Fruit fly (Drosophila melanogaster) whole organism, embryonic: ENCODE data around the gene pall.

Experiments
- Asciz ChIP-seq: fragments of 200-800 bp; sonication (Bioruptor generic); optimal IDR thresholded peaks from 2 replicates; lab custom pipeline; 2017; ENCODE audit warnings: missing biosample characterization, mild to moderate bottlenecking, missing genetic modification characterization, missing genetic modification reagents
- Atf3 ChIP-seq: fragments of 200-800 bp; sonication (Bioruptor generic); optimal IDR thresholded peaks from 3 replicates; lab custom pipeline; 2016; ENCODE audit warnings: missing biosample characterization, missing genetic modification characterization
- Bgb ChIP-seq: fragments of 200-800 bp; sonication (Bioruptor generic); IDR thresholded peaks from 2 replicates; pipeline ENCODE4 v1.3.6; 2022; ENCODE audit warnings: missing biosample characterization, missing genetic modification characterization; ENCODE audit not compliant: partially characterized antibody
- Bteb2 ChIP-seq: fragments of 200-800 bp; sonication (Bioruptor generic); optimal IDR thresholded peaks from 2 replicates; lab custom pipeline; 2016; ENCODE audit warnings: missing biosample characterization, missing genetic modification characterization
- CG10366 ChIP-seq: fragments of 200-800 bp; sonication (Bioruptor generic); IDR thresholded peaks from 2 replicates; pipeline ENCODE4 v1.3.6; 2022; ENCODE audit warnings: missing biosample characterization, missing genetic modification characterization
- CG10543 ChIP-seq: fragments of 200-800 bp; sonication (Bioruptor generic); optimal IDR thresholded peaks from 3 replicates; lab custom pipeline; 2017; ENCODE audit warnings: missing biosample characterization, mild to moderate bottlenecking, missing genetic modification characterization, moderate library complexity
- CG11085 ChIP-seq: fragments of 200-800 bp; sonication (Bioruptor generic); IDR thresholded peaks from 2 replicates; pipeline ENCODE4 v1.3.6; 2022; ENCODE audit warnings: missing biosample characterization, missing genetic modification characterization
- CG11398 ChIP-seq: fragments of 200-800 bp; sonication (Bioruptor generic); optimal IDR thresholded peaks from 2 replicates; lab custom pipeline; 2016; ENCODE audit warnings: missing biosample characterization, missing genetic modification characterization
- CG12236 ChIP-seq: fragments of 200-800 bp; sonication (Bioruptor generic); optimal IDR thresholded peaks from 2 replicates; lab custom pipeline; 2016; ENCODE audit warnings: missing biosample characterization, missing genetic modification characterization
- CG12299 ChIP-seq: fragments of 200-800 bp; sonication (Bioruptor generic); optimal IDR thresholded peaks from 2 replicates; lab custom pipeline; 2018; ENCODE audit warnings: missing biosample characterization, mild to moderate bottlenecking, missing genetic modification characterization
- CG12942 ChIP-seq: fragments of 200-800 bp; sonication (Bioruptor generic); optimal IDR thresholded peaks from 3 replicates; lab custom pipeline; 2016; ENCODE audit warnings: missing biosample characterization, missing genetic modification characterization
- CG14014 ChIP-seq: fragments of 200-800 bp; sonication (Bioruptor generic); IDR thresholded peaks from 2 replicates; pipeline ENCODE4 v1.3.6; 2022; ENCODE audit warnings: missing biosample characterization, missing genetic modification characterization
- CG16863 ChIP-seq: fragments of 200-800 bp; sonication (Bioruptor generic); optimal IDR thresholded peaks from 3 replicates; lab custom pipeline; 2016; ENCODE audit warnings: missing biosample characterization, missing genetic modification characterization
- CG17829 ChIP-seq: fragments of 200-800 bp; optimal IDR thresholded peaks from 2 replicates; lab custom pipeline; 2019; ENCODE audit warnings: missing biosample characterization, mild to moderate bottlenecking, missing genetic modification characterization, moderate library complexity
- CG2202 ChIP-seq: fragments of 200-800 bp; sonication (Bioruptor generic); optimal IDR thresholded peaks from 2 replicates; lab custom pipeline; 2018; ENCODE audit warnings: missing biosample characterization, mild to moderate bottlenecking, missing genetic modification characterization
- CG3065 ChIP-seq: fragments of 200-800 bp; sonication (Bioruptor generic); optimal IDR thresholded peaks from 2 replicates; lab custom pipeline; 2016; ENCODE audit warnings: missing biosample characterization, missing genetic modification characterization
- CG31224 ChIP-seq: fragments of 200-800 bp; sonication (Bioruptor generic); IDR thresholded peaks from 2 replicates; pipeline ENCODE4 v1.3.6; 2022; ENCODE audit warnings: missing biosample characterization, missing genetic modification characterization
- CG3281 ChIP-seq: fragments of 200-800 bp; sonication (Bioruptor generic); optimal IDR thresholded peaks from 3 replicates; lab custom pipeline; 2017; ENCODE audit warnings: missing biosample characterization, mild to moderate bottlenecking, missing genetic modification characterization
- CG3995 ChIP-seq: fragments of 200-800 bp; sonication (Bioruptor generic); optimal IDR thresholded peaks from 3 replicates; lab custom pipeline; 2016; ENCODE audit warnings: missing biosample characterization, missing genetic modification characterization
- CG4404 ChIP-seq: fragments of 200-800 bp; sonication (Bioruptor generic); IDR thresholded peaks from 2 replicates; pipeline ENCODE4 v1.3.6; 2022; ENCODE audit warnings: missing biosample characterization, missing genetic modification characterization
- CG5180 ChIP-seq: fragments of 200-800 bp; sonication (Bioruptor generic); optimal IDR thresholded peaks from 3 replicates; lab custom pipeline; 2017; ENCODE audit warnings: missing biosample characterization, missing genetic modification characterization, mild to moderate bottlenecking, moderate library complexity, missing genetic modification reagents
- CG6683 ChIP-seq: fragments of 200-800 bp; sonication (Bioruptor generic); optimal IDR thresholded peaks from 2 replicates; lab custom pipeline; 2017; ENCODE audit warnings: missing biosample characterization, mild to moderate bottlenecking, missing genetic modification characterization, missing genetic modification reagents
- Dfd ChIP-seq, 2 experiments: fragments of >200 bp; optimal IDR thresholded peaks; 2 replicates each; lab custom pipeline; 2017; ENCODE audit warnings: missing biosample characterization in 2 of 2, missing genetic modification characterization in 2 of 2
- Dll ChIP-seq: fragments of 200-800 bp; sonication (Bioruptor generic); IDR thresholded peaks from 4 replicates; pipeline ENCODE4 v1.3.6; 2022; ENCODE audit warnings: missing biosample characterization, missing genetic modification characterization; ENCODE audit not compliant: partially characterized antibody
- Dp ChIP-seq: fragments of 200-800 bp; sonication (Bioruptor generic); optimal IDR thresholded peaks from 2 replicates; lab custom pipeline; 2018; ENCODE audit warnings: missing biosample characterization, mild to moderate bottlenecking, missing genetic modification characterization, moderate library complexity
- Elba2 ChIP-seq: fragments of 200-800 bp; sonication (Bioruptor generic); optimal IDR thresholded peaks from 3 replicates; lab custom pipeline; 2016; ENCODE audit warnings: missing biosample characterization, missing genetic modification characterization
- Fer1 ChIP-seq: fragments of 200-800 bp; sonication (Bioruptor generic); optimal IDR thresholded peaks from 2 replicates; lab custom pipeline; 2017; ENCODE audit warnings: missing biosample characterization, mild to moderate bottlenecking, missing genetic modification characterization
- Hey ChIP-seq: fragments of 200-800 bp; sonication (Bioruptor generic); optimal IDR thresholded peaks from 3 replicates; lab custom pipeline; 2018; ENCODE audit warnings: missing biosample characterization, mild to moderate bottlenecking, missing genetic modification characterization
- Hmx ChIP-seq: fragments of 200-800 bp; sonication (Bioruptor generic); optimal IDR thresholded peaks from 2 replicates; lab custom pipeline; 2016; ENCODE audit warnings: missing biosample characterization, missing genetic modification characterization
- Oaz ChIP-seq: fragments of 200-800 bp; sonication (Bioruptor generic); IDR thresholded peaks from 2 replicates; pipeline ENCODE4 v1.3.6; 2022; ENCODE audit warnings: missing biosample characterization, missing genetic modification characterization
- PHDP ChIP-seq: fragments of 200-800 bp; sonication (Bioruptor generic); optimal IDR thresholded peaks from 3 replicates; lab custom pipeline; 2018; ENCODE audit warnings: missing biosample characterization, mild to moderate bottlenecking, missing genetic modification characterization, moderate library complexity
- Pdp1 ChIP-seq, 2 experiments: fragments of 200-800 bp; sonication (Bioruptor generic); optimal IDR thresholded peaks; 3 replicates each; lab custom pipeline; 2016; ENCODE audit warnings: missing biosample characterization in 2 of 2, missing genetic modification characterization in 2 of 2, mild to moderate bottlenecking in 1 of 2, moderate library complexity in 1 of 2
- Six4 ChIP-seq: fragments of 200-800 bp; sonication (Bioruptor generic); optimal IDR thresholded peaks from 2 replicates; lab custom pipeline; 2016; ENCODE audit warnings: missing biosample characterization, missing genetic modification characterization
- Sox102F ChIP-seq: fragments of 200-800 bp; sonication (Bioruptor generic); optimal IDR thresholded peaks from 2 replicates; lab custom pipeline; 2018; ENCODE audit warnings: missing biosample characterization, mild to moderate bottlenecking, missing genetic modification characterization, moderate library complexity
- al ChIP-seq: fragments of 200-800 bp; sonication (Bioruptor generic); IDR thresholded peaks from 2 replicates; pipeline ENCODE4 v1.3.6; 2022; ENCODE audit warnings: missing biosample characterization, missing genetic modification characterization
- bab2 ChIP-seq: fragments of 200-800 bp; sonication (Bioruptor generic); optimal IDR thresholded peaks from 2 replicates; lab custom pipeline; 2016; ENCODE audit warnings: missing biosample characterization, missing genetic modification characterization
- bcd ChIP-seq: fragments of 200-800 bp; sonication (Bioruptor generic); optimal IDR thresholded peaks from 2 replicates; lab custom pipeline; 2017; ENCODE audit warnings: missing biosample characterization, mild to moderate bottlenecking, missing genetic modification characterization
- br ChIP-seq: fragments of >200 bp; optimal IDR thresholded peaks from 2 replicates; lab custom pipeline; 2017
- btn ChIP-seq: fragments of 200-800 bp; sonication (Bioruptor generic); optimal IDR thresholded peaks from 2 replicates; lab custom pipeline; 2016; ENCODE audit warnings: missing biosample characterization, missing genetic modification characterization
- ci ChIP-seq: fragments of 200-800 bp; sonication (Bioruptor generic); IDR thresholded peaks from 3 replicates; pipeline ENCODE4 v1.3.6; 2022; ENCODE audit warnings: missing biosample characterization, missing genetic modification characterization
- crc ChIP-seq: fragments of 200-800 bp; sonication (Bioruptor generic); optimal IDR thresholded peaks from 2 replicates; lab custom pipeline; 2016; ENCODE audit warnings: missing biosample characterization, missing genetic modification characterization
- eve ChIP-seq, 2 experiments: fragments of >200 bp; optimal IDR thresholded peaks; 2 replicates each; lab custom pipeline; 2017; ENCODE audit warnings: missing biosample characterization in 2 of 2, missing genetic modification characterization in 2 of 2
- prd ChIP-seq, 3 experiments: fragments of >200 bp in 2 of 3; fragments of 200-800 bp in 1 of 3; sonication (Bioruptor generic) in 1 of 3; optimal IDR thresholded peaks in 2 of 3; IDR thresholded peaks in 1 of 3; 2 replicates in 2 of 3; 3 replicates in 1 of 3; pipeline versions ENCODE4 v1.3.6 to Lab custom; 2017 to 2022; ENCODE audit warnings: missing biosample characterization in 1 of 3, missing genetic modification characterization in 1 of 3
- pum ChIP-seq: fragments of 200-800 bp; sonication (Bioruptor generic); optimal IDR thresholded peaks from 2 replicates; lab custom pipeline; 2016; ENCODE audit warnings: missing biosample characterization, missing genetic modification characterization
- run ChIP-seq: fragments of 200-800 bp; sonication (Bioruptor generic); optimal IDR thresholded peaks from 3 replicates; lab custom pipeline; 2018; ENCODE audit warnings: missing biosample characterization, mild to moderate bottlenecking, missing genetic modification characterization
- sisA ChIP-seq: fragments of 200-800 bp; sonication (Bioruptor generic); IDR thresholded peaks from 2 replicates; pipeline ENCODE4 v1.3.6; 2022; ENCODE audit warnings: missing biosample characterization, missing genetic modification characterization
- slbo ChIP-seq: fragments of 200-800 bp; sonication (Bioruptor generic); IDR thresholded peaks from 2 replicates; pipeline ENCODE4 v1.3.6; 2022; ENCODE audit warnings: missing biosample characterization, missing genetic modification characterization
- sr ChIP-seq: fragments of 200-800 bp; sonication (Bioruptor generic); IDR thresholded peaks from 3 replicates; pipeline ENCODE4 v1.3.6; 2022; ENCODE audit warnings: missing biosample characterization, missing genetic modification characterization
- stc ChIP-seq: fragments of 200-800 bp; sonication (Bioruptor generic); IDR thresholded peaks from 2 replicates; pipeline ENCODE4 v1.3.6; 2022; ENCODE audit warnings: missing biosample characterization, missing genetic modification characterization
- toy ChIP-seq: fragments of 200-800 bp; sonication (Bioruptor generic); IDR thresholded peaks from 2 replicates; pipeline ENCODE4 v1.3.6; 2022; ENCODE audit warnings: missing biosample characterization, missing genetic modification characterization
- trem ChIP-seq: fragments of 200-800 bp; optimal IDR thresholded peaks from 3 replicates; lab custom pipeline; 2019; ENCODE audit warnings: missing biosample characterization, mild to moderate bottlenecking, missing genetic modification characterization, moderate library complexity
- zfh1 ChIP-seq: fragments of 200-800 bp; sonication (Bioruptor generic); IDR thresholded peaks from 3 replicates; pipeline ENCODE4 v1.3.6; 2022; ENCODE audit warnings: missing biosample characterization, missing genetic modification characterization

pall gene

DNA sequence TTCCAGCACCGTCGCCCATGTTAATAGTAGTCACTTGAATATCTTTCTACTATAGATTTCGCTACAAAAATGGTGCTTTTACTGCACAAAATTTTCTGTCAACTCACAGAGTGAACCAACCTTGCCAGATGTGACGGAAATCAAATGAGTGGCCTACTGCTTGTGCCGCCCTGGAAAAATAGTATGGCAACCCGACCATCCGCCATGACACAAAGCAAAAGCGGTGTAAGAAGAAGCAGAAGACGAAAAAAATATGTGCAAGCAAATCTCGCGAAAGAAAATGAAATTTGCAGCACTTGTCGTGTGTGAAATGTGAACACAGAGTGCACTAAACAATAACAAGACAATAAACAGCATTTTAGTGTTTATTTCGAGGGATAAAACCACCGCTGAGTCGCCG, 10.8 kb downstream of the pall start, which contains the start of the genes Uch-L5 and Jarid2 (continued):
- 0 out of 4 replicates have a peak, but pooled peaks have one; percentile 24 for TF ChIP-seq Dll (GFP tag; lab: Robert Waterston, UW)
- no peak for TF ChIP-seq CG3065 (GFP tag; lab: Kevin White, UChicago)
- no peak for TF ChIP-seq CG12236 (GFP tag; lab: Kevin White, UChicago)
- TF ChIP-seq CG10543 (GFP tag; lab: Kevin White, UChicago) = peak; percentile 44
- TF ChIP-seq Atf3 (GFP tag; lab: Kevin White, UChicago) = peak; percentile 21
- TF ChIP-seq Hey = no peak
- TF ChIP-seq bab2 = peak; percentile 15
- TF ChIP-seq CG14014 (GFP tag; lab: Robert Waterston, UW) = no peak
- no peak for TF ChIP-seq stc (GFP tag; lab: Robert Waterston, UW)
- no peak for TF ChIP-seq btn
- peak; percentile 52 for TF ChIP-seq bcd (GFP tag; lab: Kevin White, UChicago)
- peak; percentile 44 for TF ChIP-seq Fer1
- peak; percentile 39 for TF ChIP-seq crc (GFP tag; lab: Kevin White, UChicago)
- no peak for TF ChIP-seq CG10366 (GFP tag; lab: Robert Waterston, UW)
- peak; percentile 45 for TF ChIP-seq CG3995 (GFP tag; lab: Kevin White, UChicago)
- peak; percentile 68 for TF ChIP-seq CG3281 (GFP tag; lab: Kevin White, UChicago)
- no peak for TF ChIP-seq CG11085 (GFP tag; lab: Robert Waterston, UW)
- no peak for TF ChIP-seq CG2202 (tag; lab: Kevin White, UChicago)
- TF ChIP-seq Oaz (GFP tag; lab: Robert Waterston, UW) = no peak
- TF ChIP-seq CG12942 (GFP tag; lab: Kevin White, UChicago) = peak; percentile 43
- TF ChIP-seq CG31224 (GFP tag; lab: Robert Waterston, UW) = no peak
- no peak for TF ChIP-seq PHDP (tag; lab: Kevin White, UChicago)
- TF ChIP-seq toy (GFP tag; lab: Robert Waterston, UW) = no peak
- no peak for TF ChIP-seq Six4
- no peak for TF ChIP-seq CG12299 (tag; lab: Kevin White, UChicago)
- no peak for TF ChIP-seq CG4404 (GFP tag; lab: Robert Waterston, UW)
- no peak for TF ChIP-seq zfh1 (GFP tag; lab: Robert Waterston, UW)
- peak; percentile 68 for TF ChIP-seq slbo (GFP tag; lab: Robert Waterston, UW)
- no peak for TF ChIP-seq Bteb2 (GFP tag; lab: Kevin White, UChicago)
- TF ChIP-seq prd (optimal IDR thresholded peaks at IDR 0.05; lab: Kevin White, UChicago) = no peak
- TF ChIP-seq prd (GFP tag; IDR thresholded peaks at IDR 0.05; lab: Robert Waterston, UW) = 0 out of 3 replicates have a peak, but pooled peaks have one; percentile 27
- TF ChIP-seq Hmx (GFP tag; lab: Kevin White, UChicago) = no peak
- TF ChIP-seq Sox102F (GFP tag; lab: Kevin White, UChicago) = no peak
- no peak for TF ChIP-seq CG6683
- peak; percentile 82 for TF ChIP-seq trem
- TF ChIP-seq CG11398 (GFP tag; lab: Kevin White, UChicago) = peak; percentile 63
- no peak for TF ChIP-seq eve (GFP tag; optimal IDR thresholded peaks at IDR 0.05; lab: Kevin White, UChicago)
- peak; percentile 42 for TF ChIP-seq pum (GFP tag; lab: Kevin White, UChicago)
- no peak for TF ChIP-seq Dfd (GFP tag; optimal IDR thresholded peaks at IDR 0.05; lab: Kevin White, UChicago)
- peak; percentile 47 to 54 for TF ChIP-seq Pdp1 (GFP tag; optimal IDR thresholded peaks at IDR 0.05; lab: Kevin White, UChicago)
- peak; percentile 79; the same call in 2 of the 3 replicates for TF ChIP-seq ci (GFP tag; lab: Robert Waterston, UW)
- TF ChIP-seq Asciz (GFP tag; lab: Kevin White, UChicago) = no peak
- no peak for TF ChIP-seq CG5180 (GFP tag; lab: Kevin White, UChicago)
- peak; percentile 43 for TF ChIP-seq CG16863 (GFP tag; lab: Kevin White, UChicago)
- peak; percentile 62 for TF ChIP-seq Dp (GFP tag; lab: Kevin White, UChicago)
- TF ChIP-seq al (GFP tag; lab: Robert Waterston, UW) = no peak
- TF ChIP-seq run (tag; lab: Kevin White, UChicago) = no peak
- peak; percentile 45 for TF ChIP-seq Bgb (GFP tag; lab: Robert Waterston, UW)
- peak; percentile 72 for TF ChIP-seq CG17829
- TF ChIP-seq Elba2 (GFP tag; lab: Kevin White, UChicago) = peak; percentile 11
- TF ChIP-seq sr = no peak
- TF ChIP-seq br (lab: Kevin White, UChicago) = no peak
- peak; percentile 49 for TF ChIP-seq sisA
